Fruit fly (Drosophila melanogaster) whole organism, pupa: Measurements from ENCODE around the gene Pcyt2.

ENCODE experiments used
- CG10348 ChIP-seq: fragments of 200-800 bp; sonication (Bioruptor generic); IDR thresholded peaks from 2 replicates; pipeline ENCODE4 v1.3.6; 2022; ENCODE audit warnings: missing biosample characterization, missing genetic modification characterization
- CG12605 ChIP-seq: fragments of 200-800 bp; sonication (Bioruptor generic); IDR thresholded peaks from 2 replicates; pipeline ENCODE4 v1.3.6; 2022; ENCODE audit warnings: missing biosample characterization, missing genetic modification characterization
- CG13204 ChIP-seq: fragments of 200-800 bp; sonication (Bioruptor generic); optimal IDR thresholded peaks from 2 replicates; lab custom pipeline; 2018; ENCODE audit warnings: missing biosample characterization, mild to moderate bottlenecking, missing genetic modification characterization, moderate library complexity
- CG14655 ChIP-seq: fragments of 200-800 bp; sonication (Bioruptor generic); optimal IDR thresholded peaks from 3 replicates; lab custom pipeline; 2017; ENCODE audit warnings: mild to moderate bottlenecking, missing biosample characterization, missing genetic modification reagents, missing genetic modification characterization
- CG15710 ChIP-seq: fragments of 200-800 bp; sonication (Bioruptor generic); optimal IDR thresholded peaks from 2 replicates; lab custom pipeline; 2018; ENCODE audit warnings: missing biosample characterization, mild to moderate bottlenecking, missing genetic modification characterization, moderate library complexity
- CG17806 ChIP-seq: fragments of 200-800 bp; sonication (Bioruptor generic); optimal IDR thresholded peaks from 2 replicates; lab custom pipeline; 2018; ENCODE audit warnings: missing biosample characterization, mild to moderate bottlenecking, missing genetic modification characterization, moderate library complexity
- CG32121 ChIP-seq: fragments of 200-800 bp; sonication (Bioruptor generic); IDR thresholded peaks from 2 replicates; pipeline ENCODE4 v1.3.6; 2022; ENCODE audit warnings: missing biosample characterization, missing genetic modification characterization
- CG34367 ChIP-seq: fragments of 200-800 bp; sonication (Bioruptor generic); optimal IDR thresholded peaks from 2 replicates; lab custom pipeline; 2018; ENCODE audit warnings: missing biosample characterization, mild to moderate bottlenecking, missing genetic modification characterization
- CG4496 ChIP-seq: fragments of 200-800 bp; sonication (Bioruptor generic); IDR thresholded peaks from 3 replicates; pipeline ENCODE4 v1.3.6; 2022; ENCODE audit warnings: missing biosample characterization, missing genetic modification characterization
- CG8159 ChIP-seq: fragments of 200-800 bp; sonication (Bioruptor generic); optimal IDR thresholded peaks from 3 replicates; lab custom pipeline; 2018; ENCODE audit warnings: missing biosample characterization, mild to moderate bottlenecking, missing genetic modification characterization, moderate library complexity
- CG8301 ChIP-seq: fragments of 200-800 bp; sonication (Bioruptor generic); optimal IDR thresholded peaks from 2 replicates; lab custom pipeline; 2018; ENCODE audit warnings: missing biosample characterization, mild to moderate bottlenecking, missing genetic modification characterization
- CG9948 ChIP-seq: fragments of 200-800 bp; sonication (Bioruptor generic); optimal IDR thresholded peaks from 2 replicates; lab custom pipeline; 2018; ENCODE audit warnings: missing biosample characterization, mild to moderate bottlenecking, missing genetic modification characterization, moderate library complexity
- D1 ChIP-seq: fragments of 200-800 bp; sonication (Bioruptor generic); optimal IDR thresholded peaks from 2 replicates; lab custom pipeline; 2018; ENCODE audit warnings: missing biosample characterization, mild to moderate bottlenecking, missing genetic modification characterization, moderate library complexity
- EcR ChIP-seq: fragments of 200-800 bp; sonication (Bioruptor generic); optimal IDR thresholded peaks from 3 replicates; lab custom pipeline; 2019; ENCODE audit warnings: missing biosample characterization, missing genetic modification characterization, mild to moderate bottlenecking, moderate library complexity, missing genetic modification reagents
- Ets98B ChIP-seq: fragments of 200-800 bp; sonication (Bioruptor generic); IDR thresholded peaks from 2 replicates; pipeline ENCODE4 v1.3.6; 2022; ENCODE audit warnings: missing biosample characterization, missing genetic modification characterization
- Pif1A ChIP-seq: fragments of 200-800 bp; sonication (Bioruptor generic); optimal IDR thresholded peaks from 3 replicates; lab custom pipeline; 2016; ENCODE audit warnings: missing biosample characterization, missing genetic modification characterization
- Pif1B ChIP-seq: fragments of 200-800 bp; sonication (Bioruptor generic); optimal IDR thresholded peaks from 3 replicates; lab custom pipeline; 2016; ENCODE audit warnings: missing biosample characterization, missing genetic modification characterization
- Snoo ChIP-seq: fragments of 200-800 bp; sonication (Bioruptor generic); optimal IDR thresholded peaks from 3 replicates; lab custom pipeline; 2017; ENCODE audit warnings: missing biosample characterization, mild to moderate bottlenecking, missing genetic modification characterization, inconsistent platforms
- fd96Ca ChIP-seq: fragments of 200-800 bp; sonication (Bioruptor generic); IDR thresholded peaks from 3 replicates; pipeline ENCODE4 v1.3.6; 2022; ENCODE audit warnings: missing biosample characterization, missing genetic modification characterization
- gl ChIP-seq: fragments of 200-800 bp; sonication (Bioruptor generic); optimal IDR thresholded peaks from 2 replicates; lab custom pipeline; 2018; ENCODE audit warnings: missing biosample characterization, mild to moderate bottlenecking, missing genetic modification characterization
- rn ChIP-seq: fragments of 200-800 bp; sonication (Bioruptor generic); IDR thresholded peaks from 2 replicates; pipeline ENCODE4 v1.3.6; 2022; ENCODE audit warnings: missing biosample characterization, missing genetic modification characterization

The Pcyt2 gene

DNA sequence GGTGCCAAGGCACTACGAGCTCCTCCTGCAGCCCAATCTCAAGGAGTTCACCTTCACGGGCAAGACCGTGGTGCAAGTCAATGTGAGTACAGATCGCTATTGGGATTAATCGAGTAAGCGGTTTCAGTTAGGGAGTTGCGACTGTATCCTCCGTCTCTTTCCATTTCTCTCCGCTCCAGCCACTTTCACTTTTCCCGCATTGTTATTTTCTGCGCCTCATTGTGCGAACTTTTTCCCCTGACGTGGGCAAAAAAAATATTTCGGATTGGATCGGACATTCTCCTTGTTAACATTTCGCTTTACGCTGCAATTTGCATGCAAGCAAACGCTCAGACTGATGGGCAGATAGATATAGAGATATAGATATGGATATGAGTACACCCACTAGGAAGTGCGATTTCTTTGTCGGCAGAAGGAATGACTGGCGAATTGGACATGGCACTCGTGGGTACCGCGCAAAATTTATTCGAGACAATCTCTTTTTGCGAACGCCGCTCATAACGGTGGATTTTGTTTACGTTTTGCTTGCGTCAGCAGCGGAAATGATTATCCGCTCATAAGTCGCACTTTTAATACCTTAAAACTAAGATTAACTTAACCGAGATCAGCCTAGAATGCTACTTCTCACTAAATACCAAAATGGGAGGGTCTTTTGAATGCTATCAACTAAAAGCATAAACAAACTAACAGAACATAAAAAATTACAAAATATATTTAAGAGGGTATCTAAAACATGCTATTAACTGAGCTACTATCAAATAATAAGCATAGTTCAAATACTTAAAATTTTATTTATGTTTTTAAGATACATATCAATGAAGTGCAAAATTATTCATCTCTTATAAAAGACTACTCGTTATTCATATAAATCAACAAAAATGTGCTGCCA is 34.3 kb upstream of the Pcyt2 start:
- TF ChIP-seq fd96Ca (GFP tag; lab: Robert Waterston, UW) (no peak), CG10348 (no peak), CG4496 (GFP tag; lab: Robert Waterston, UW) (0 out of 3 replicates have a peak, but pooled peaks have one; percentile 10)

dm6 chr3L:1531159-1531558 is 22.1 kb upstream of the Pcyt2 start, which contains the start of gene Ir62a:
Ir62a (minus strand) TSS chr3L:1531259.
- no peak for TF ChIP-seq Pif1B (GFP tag; lab: Kevin White, UChicago)
- TF ChIP-seq CG12605 (GFP tag; lab: Robert Waterston, UW): no peak
- TF ChIP-seq gl (tag; lab: Kevin White, UChicago): no peak
- no peak for TF ChIP-seq CG34367
- no peak for TF ChIP-seq CG32121 (GFP tag; lab: Robert Waterston, UW)

- TF ChIP-seq D1 (tag; lab: Kevin White, UChicago) (no peak), CG9948 (tag; lab: Kevin White, UChicago) (no peak), Ets98B (GFP tag; lab: Robert Waterston, UW) (peak; percentile 38; the same call in 1 of the 2 replicates), CG14655 (GFP tag; lab: Kevin White, UChicago) (no peak), CG15710 (tag; lab: Kevin White, UChicago) (no peak), Pif1A (no peak), Pif1B (GFP tag; lab: Kevin White, UChicago) (no peak), EcR (GFP tag; lab: Kevin White, UChicago) (no peak), fd96Ca (GFP tag; lab: Robert Waterston, UW) (no peak), CG13204 (GFP tag; lab: Kevin White, UChicago) (no peak), gl (tag; lab: Kevin White, UChicago) (no peak), CG32121 (GFP tag; lab: Robert Waterston, UW) (peak; percentile 50; the same call in 1 of the 2 replicates), CG12605 (GFP tag; lab: Robert Waterston, UW) (no peak), rn (no peak), CG8159 (tag; lab: Kevin White, UChicago) (no peak), CG10348 (no peak), CG17806 (tag; lab: Kevin White, UChicago) (no peak), CG4496 (GFP tag; lab: Robert Waterston, UW) (peak; percentile 44; the same call in 1 of the 3 replicates), Snoo (tag; lab: Kevin White, UChicago) (no peak), CG34367 (no peak), CG8301 (tag; lab: Kevin White, UChicago) (no peak)
These were observed 19.4 kb upstream of the Pcyt2 start, which contains the start of gene Iml1 for dm6 chr3L:1533699-1534431. Iml1 (minus strand) TSS chr3L:1534034.

DNA sequence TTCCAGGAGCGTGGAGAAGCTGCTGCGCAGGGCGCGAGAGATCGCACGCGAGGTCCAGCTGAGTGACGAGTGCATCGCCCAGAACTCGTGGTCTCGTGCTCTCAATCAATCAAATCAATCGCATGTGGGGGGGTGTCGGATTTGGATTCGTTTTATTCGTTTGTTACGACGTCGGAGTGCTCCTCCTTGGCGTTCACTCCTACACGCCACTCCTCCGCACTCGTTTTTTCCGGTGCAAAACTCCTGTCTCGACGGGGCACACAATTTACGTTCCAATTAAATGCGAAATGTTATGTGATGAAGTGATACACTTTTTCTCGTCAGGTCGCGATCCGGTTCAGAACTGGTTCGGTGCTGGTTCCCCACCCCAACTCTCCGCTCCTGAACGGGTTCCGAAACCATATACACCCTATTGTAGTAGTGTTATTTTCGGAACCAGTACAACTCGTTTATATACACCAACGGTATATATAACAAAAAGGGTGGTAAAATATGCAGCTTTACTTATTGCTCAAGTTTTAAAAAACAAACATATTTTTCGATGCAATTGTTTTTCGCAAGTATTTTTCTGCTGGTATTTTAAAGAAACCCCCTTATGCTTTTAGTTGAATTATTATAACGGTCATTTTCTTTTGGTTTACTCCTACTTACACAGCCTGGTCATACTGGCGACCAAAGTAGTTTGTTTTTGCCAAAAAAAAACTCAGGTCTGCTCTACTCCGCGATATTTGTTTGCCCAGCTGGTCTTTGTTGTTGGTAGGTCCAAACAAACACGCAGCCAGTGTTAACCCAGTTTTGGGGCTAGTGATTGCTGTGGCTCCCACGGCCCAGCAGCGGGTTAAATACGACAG is 16.6 kb upstream of the Pcyt2 start, which contains the start of the genes CG12091 and pns:
Gene CG12091, minus strand, starts transcription at position 349 of the 851 bp plus-strand sequence.
Gene pns, plus strand, starts transcription at position 651 of the 851 bp plus-strand sequence.
- peak; percentile 43; the same call in 1 of the 2 replicates for TF ChIP-seq CG32121 (GFP tag; lab: Robert Waterston, UW)
- peak; percentile 16 for TF ChIP-seq CG9948 (tag; lab: Kevin White, UChicago)
- TF ChIP-seq rn: no peak
- TF ChIP-seq EcR (GFP tag; lab: Kevin White, UChicago): peak; percentile 57
- peak; percentile 76 for TF ChIP-seq CG4496 (GFP tag; lab: Robert Waterston, UW)
- TF ChIP-seq CG15710 (tag; lab: Kevin White, UChicago): peak; percentile 24
- peak; percentile 65 for TF ChIP-seq Snoo (tag; lab: Kevin White, UChicago)
- TF ChIP-seq CG13204 (GFP tag; lab: Kevin White, UChicago): no peak
- TF ChIP-seq CG17806 (tag; lab: Kevin White, UChicago): peak; percentile 36
- no peak for TF ChIP-seq CG10348
- peak; percentile 26 for TF ChIP-seq CG8301 (tag; lab: Kevin White, UChicago)
- no peak for TF ChIP-seq CG14655 (GFP tag; lab: Kevin White, UChicago)
- TF ChIP-seq fd96Ca (GFP tag; lab: Robert Waterston, UW): 0 out of 3 replicates have a peak, but pooled peaks have one; percentile 13
- TF ChIP-seq Pif1A: no peak
- no peak for TF ChIP-seq gl (tag; lab: Kevin White, UChicago)
- peak; percentile 53 for TF ChIP-seq CG8159 (tag; lab: Kevin White, UChicago)
- peak; percentile 63 for TF ChIP-seq Ets98B (GFP tag; lab: Robert Waterston, UW)
- TF ChIP-seq CG34367: peak; percentile 25
- no peak for TF ChIP-seq Pif1B (GFP tag; lab: Kevin White, UChicago)
- 0 out of 2 replicates have a peak, but pooled peaks have one; percentile 18 for TF ChIP-seq CG12605 (GFP tag; lab: Robert Waterston, UW)
- TF ChIP-seq D1 (tag; lab: Kevin White, UChicago): no peak
